Fruit fly (Drosophila melanogaster): Measurements from ENCODE around the gene Xrcc2.

Gene Xrcc2

dm6 chrX:18491941-18492340 lies 8.0 kb upstream of the Xrcc2 start, which contains the start of gene CG15044:
TSS of gene CG15044 (minus strand) at chrX:18492006.
- TF ChIP-seq grn (GFP tag; optimal IDR thresholded peaks at IDR 0.05) (peak; percentile 54), CG10274 (GFP tag; optimal IDR thresholded peaks at IDR 0.05) (no peak), CG8765 (GFP tag; IDR thresholded peaks at IDR 0.05) (no peak), CG14710 (tag; optimal IDR thresholded peaks at IDR 0.05) (no peak), tin (GFP tag; optimal IDR thresholded peaks at IDR 0.05) (no peak), exex (tag; optimal IDR thresholded peaks at IDR 0.05) (peak; percentile 78), ro (GFP tag; IDR thresholded peaks at IDR 0.05) (no peak), crol (GFP tag; IDR thresholded peaks at IDR 0.05) (no peak), sug (tag; optimal IDR thresholded peaks at IDR 0.05) (peak; percentile 57), Vsx1 (GFP tag; optimal IDR thresholded peaks at IDR 0.05) (peak; percentile 34)

dm6 chrX:18494165-18494740 lies 5.7 kb upstream of the Xrcc2 start, which contains the start of gene CG15043:
TSS of gene CG15043 (minus strand) at chrX:18494168.
- TF ChIP-seq chm (GFP tag; IDR thresholded peaks at IDR 0.05) (no peak), fu2 (GFP tag; optimal IDR thresholded peaks at IDR 0.05) (peak; percentile 9), CG6689 (GFP tag; IDR thresholded peaks at IDR 0.05) (peak; percentile 28; the same call in 1 of the 2 replicates), Hey (tag; optimal IDR thresholded peaks at IDR 0.05) (peak; percentile 76), crc (GFP tag; optimal IDR thresholded peaks at IDR 0.05) (no peak), crol (GFP tag; IDR thresholded peaks at IDR 0.05) (peak; percentile 41; the same call in 1 of the 2 replicates), hkb (optimal IDR thresholded peaks at IDR 0.05) (no peak), hkb (GFP tag; IDR thresholded peaks at IDR 0.05) (peak; percentile 57), zfh2 (GFP tag; optimal IDR thresholded peaks at IDR 0.05) (peak; percentile 55), sob (GFP tag; IDR thresholded peaks at IDR 0.05) (no peak), gro (GFP tag; optimal IDR thresholded peaks at IDR 0.05) (peak; percentile 24), cg (GFP tag; optimal IDR thresholded peaks at IDR 0.05) (no peak), CG3847 (GFP tag; IDR thresholded peaks at IDR 0.05) (peak; percentile 52; the same call in 1 of the 2 replicates), grau (tag; optimal IDR thresholded peaks at IDR 0.05) (peak; percentile 23), ap (GFP tag; IDR thresholded peaks at IDR 0.05) (0 out of 2 replicates have a peak, but pooled peaks have one; percentile 27), CG17359 (tag; optimal IDR thresholded peaks at IDR 0.05) (peak; percentile 40), HLH3B (GFP tag; IDR thresholded peaks at IDR 0.05) (0 out of 2 replicates have a peak, but pooled peaks have one; percentile 32), CG2129 (GFP tag; IDR thresholded peaks at IDR 0.05; ENCODE audit: partially characterized antibody) (no peak), ttk (GFP tag; IDR thresholded peaks at IDR 0.05) (0 out of 2 replicates have a peak, but pooled peaks have one; percentile 34), CG13894 (tag; optimal IDR thresholded peaks at IDR 0.05) (peak; percentile 2), GATAe (GFP tag; conservative IDR thresholded peaks at IDR 0.05) (peak; percentile 81), Ada2b (GFP tag; IDR thresholded peaks at IDR 0.05) (peak; percentile 46; the same call in 1 of the 2 replicates), Xrp1 (GFP tag; IDR thresholded peaks at IDR 0.05) (peak; percentile 38; the same call in 1 of the 2 replicates), lbe (GFP tag; optimal IDR thresholded peaks at IDR 0.05) (peak; percentile 24), CG11695 (GFP tag; IDR thresholded peaks at IDR 0.05) (peak; percentile 61; the same call in 1 of the 3 replicates), Ssrp (tag; optimal IDR thresholded peaks at IDR 0.05) (no peak), Hr51 (GFP tag; optimal IDR thresholded peaks at IDR 0.05) (no peak), ranshi (GFP tag; IDR thresholded peaks at IDR 0.05) (peak; percentile 72), sug (tag; optimal IDR thresholded peaks at IDR 0.05) (peak; percentile 22), CG18619 (GFP tag; optimal IDR thresholded peaks at IDR 0.05) (no peak), prd (optimal IDR thresholded peaks at IDR 0.05) (no peak), prd (GFP tag; IDR thresholded peaks at IDR 0.05) (no peak; the same call in 2 of the 3 replicates), lilli (GFP tag; optimal IDR thresholded peaks at IDR 0.05) (peak; percentile 67), CG9609 (GFP tag; optimal IDR thresholded peaks at IDR 0.05) (no peak), sisA (GFP tag; IDR thresholded peaks at IDR 0.05) (0 out of 2 replicates have a peak, but pooled peaks have one; percentile 12), zfh1 (GFP tag; IDR thresholded peaks at IDR 0.05) (peak; percentile 49; the same call in 2 of the 3 replicates), Sry-δ (GFP tag; optimal IDR thresholded peaks at IDR 0.05) (peak; percentile 16), MBD-R2 (GFP tag; IDR thresholded peaks at IDR 0.05) (peak; percentile 54; the same call in 1 of the 2 replicates), Meics (GFP tag; optimal IDR thresholded peaks at IDR 0.05) (peak; percentile 71), CG13287 (GFP tag; IDR thresholded peaks at IDR 0.05; ENCODE audit: partially characterized antibody) (no peak), D19A (tag; optimal IDR thresholded peaks at IDR 0.05) (peak; percentile 84)

All from whole organism, embryonic.